Fruit fly (Drosophila melanogaster) whole organism, adult: ENCODE results near the gene Ctns.

Experiments
- CG11617 ChIP-seq: fragments of 200-800 bp; sonication (Bioruptor generic); optimal IDR thresholded peaks from 2 replicates; lab custom pipeline; 2017; ENCODE audit warnings: mild to moderate bottlenecking, missing biosample characterization, missing genetic modification reagents, missing genetic modification characterization
- CG12768 ChIP-seq: fragments of 200-800 bp; sonication (Bioruptor generic); optimal IDR thresholded peaks from 2 replicates; lab custom pipeline; 2017; ENCODE audit warnings: missing biosample characterization, missing genetic modification characterization, mild to moderate bottlenecking, moderate library complexity, missing genetic modification reagents
- CG14711 ChIP-seq: fragments of 200-800 bp; sonication (Bioruptor generic); optimal IDR thresholded peaks from 2 replicates; lab custom pipeline; 2018; ENCODE audit warnings: missing biosample characterization, mild to moderate bottlenecking, missing genetic modification characterization, moderate library complexity
- CG1620 ChIP-seq: fragments of 200-800 bp; sonication (Bioruptor generic); optimal IDR thresholded peaks from 2 replicates; lab custom pipeline; 2016; ENCODE audit warnings: missing biosample characterization, missing genetic modification characterization
- CG33017 ChIP-seq: fragments of 200-800 bp; sonication (Bioruptor generic); optimal IDR thresholded peaks from 2 replicates; lab custom pipeline; 2018; ENCODE audit warnings: missing biosample characterization, mild to moderate bottlenecking, missing genetic modification characterization, moderate library complexity
- CG5204 ChIP-seq: fragments of 200-800 bp; sonication (Bioruptor generic); optimal IDR thresholded peaks from 2 replicates; lab custom pipeline; 2016; ENCODE audit warnings: missing biosample characterization, missing genetic modification characterization
- CG7045 ChIP-seq: fragments of 200-800 bp; sonication (Bioruptor generic); optimal IDR thresholded peaks from 2 replicates; lab custom pipeline; 2017; ENCODE audit warnings: missing biosample characterization, mild to moderate bottlenecking, missing genetic modification characterization
- CG7101 ChIP-seq: fragments of 200-800 bp; sonication (Bioruptor generic); optimal IDR thresholded peaks from 2 replicates; lab custom pipeline; 2018; ENCODE audit warnings: missing biosample characterization, mild to moderate bottlenecking, missing genetic modification characterization, moderate library complexity
- Clk ChIP-seq: fragments of 200-800 bp; sonication (Bioruptor generic); optimal IDR thresholded peaks from 2 replicates; lab custom pipeline; 2017; ENCODE audit warnings: missing biosample characterization, missing genetic modification characterization
- Crg-1 ChIP-seq: fragments of 200-800 bp; sonication (Bioruptor generic); optimal IDR thresholded peaks from 2 replicates; lab custom pipeline; 2016; ENCODE audit warnings: missing biosample characterization, missing genetic modification characterization
- Hr96 ChIP-seq: fragments of 200-800 bp; sonication (Bioruptor generic); optimal IDR thresholded peaks from 2 replicates; lab custom pipeline; 2016; ENCODE audit warnings: missing biosample characterization, missing genetic modification characterization
- Mnt ChIP-seq: fragments of 200-800 bp; sonication (Bioruptor generic); optimal IDR thresholded peaks from 2 replicates; lab custom pipeline; 2016; ENCODE audit warnings: missing biosample characterization, mild to moderate bottlenecking, missing genetic modification characterization
- bab1 ChIP-seq: fragments of 200-800 bp; sonication (Bioruptor generic); optimal IDR thresholded peaks from 3 replicates; lab custom pipeline; 2019; ENCODE audit warnings: missing biosample characterization, mild to moderate bottlenecking, missing genetic modification characterization, moderate library complexity
- cic ChIP-seq: fragments of 200-800 bp; sonication (Bioruptor generic); optimal IDR thresholded peaks from 2 replicates; lab custom pipeline; 2017; ENCODE audit warnings: missing biosample characterization, mild to moderate bottlenecking, missing genetic modification characterization, moderate library complexity
- cnc ChIP-seq, 2 experiments: fragments of >200 bp; optimal IDR thresholded peaks; 2 replicates each; lab custom pipeline; 2017
- kay ChIP-seq: fragments of 200-800 bp; sonication (Bioruptor generic); peaks from one replicate; lab custom pipeline; 2016; ENCODE audit warnings: missing biosample characterization, missing genetic modification characterization, borderline replicate concordance
- ovo ChIP-seq: fragments of 200-800 bp; sonication (Bioruptor generic); optimal IDR thresholded peaks from 2 replicates; lab custom pipeline; 2016; ENCODE audit warnings: missing biosample characterization, missing genetic modification characterization
- pad ChIP-seq: fragments of 200-800 bp; sonication (Bioruptor generic); optimal IDR thresholded peaks from 3 replicates; lab custom pipeline; 2017; ENCODE audit warnings: missing biosample characterization, missing genetic modification characterization, mild to moderate bottlenecking, moderate library complexity, missing genetic modification reagents
- tj ChIP-seq: fragments of 200-800 bp; sonication (Bioruptor generic); optimal IDR thresholded peaks from 3 replicates; lab custom pipeline; 2017; ENCODE audit warnings: missing biosample characterization, mild to moderate bottlenecking, missing genetic modification characterization, moderate library complexity
- toe ChIP-seq: fragments of 200-800 bp; sonication (Bioruptor generic); optimal IDR thresholded peaks from 2 replicates; lab custom pipeline; 2016; ENCODE audit warnings: missing biosample characterization, missing genetic modification characterization

Ctns gene

DNA sequence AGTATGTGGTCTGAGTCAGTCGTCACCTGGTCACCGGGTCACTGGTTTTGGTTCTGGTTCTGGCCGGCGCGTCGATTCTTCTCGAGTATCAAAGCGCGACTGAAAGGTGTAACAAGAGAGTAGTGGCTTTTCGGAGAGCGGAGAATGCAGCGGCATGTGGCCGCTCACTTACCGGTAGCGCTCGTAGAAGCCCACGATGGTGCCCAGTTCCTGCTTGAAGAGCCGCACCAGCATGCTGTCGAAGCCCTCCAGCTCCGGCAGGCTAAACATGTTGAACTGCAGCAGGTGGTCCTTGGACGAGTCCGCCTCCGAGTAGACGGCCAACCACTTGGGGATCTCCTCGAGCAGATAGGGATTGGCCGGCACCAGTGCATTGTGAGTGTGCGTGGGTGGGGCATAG, at the start of gene Ctns:
Ctns (minus strand) TSS at position 101 of the 400 bp plus-strand sequence.
- TF ChIP-seq CG7045: no peak
- no peak for TF ChIP-seq toe (GFP tag; lab: Kevin White, UChicago)
- no peak for TF ChIP-seq Mnt (GFP tag; lab: Kevin White, UChicago)
- no peak for TF ChIP-seq Clk (GFP tag; lab: Kevin White, UChicago)
- TF ChIP-seq CG33017 (tag; lab: Kevin White, UChicago): no peak
- no peak for TF ChIP-seq CG5204
- no peak for TF ChIP-seq Hr96
- TF ChIP-seq CG1620: no peak
- no peak for TF ChIP-seq cnc (optimal IDR thresholded peaks at IDR 0.05; lab: Kevin White, UChicago)
- TF ChIP-seq CG7101 (tag; lab: Kevin White, UChicago): no peak
- TF ChIP-seq pad (GFP tag; lab: Kevin White, UChicago): no peak
- no peak for TF ChIP-seq bab1 (GFP tag; lab: Kevin White, UChicago)
- TF ChIP-seq CG11617 (GFP tag; lab: Kevin White, UChicago): no peak
- no peak for TF ChIP-seq tj (GFP tag; lab: Kevin White, UChicago)
- no peak for TF ChIP-seq kay (GFP tag; lab: Kevin White, UChicago)

DNA sequence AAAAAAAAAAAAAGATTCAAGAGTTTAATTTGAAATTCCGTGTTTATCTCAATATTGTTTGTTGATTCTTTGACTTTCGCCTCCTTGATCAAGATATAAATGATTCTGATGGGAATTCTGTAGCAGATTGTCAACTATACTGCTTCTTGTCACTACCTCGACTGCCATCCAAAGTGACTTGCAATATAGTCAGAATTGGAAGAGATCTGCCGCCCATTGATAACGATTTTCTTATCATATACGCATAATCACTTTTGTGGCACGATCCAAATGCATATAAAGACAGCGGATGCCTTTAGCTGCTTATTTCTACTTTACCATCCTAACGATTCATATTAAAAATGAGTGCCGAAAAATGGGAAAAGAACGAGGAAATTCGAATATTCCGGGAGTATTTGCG, 40.5 kb upstream of the Ctns start, which contains the start of gene CG6738:
CG6738 (plus strand) TSS at position 301 of the 400 bp plus-strand sequence.
- TF ChIP-seq CG33017 (tag; lab: Kevin White, UChicago): no peak
- no peak for TF ChIP-seq Crg-1 (GFP tag; lab: Kevin White, UChicago)
- TF ChIP-seq CG7101 (tag; lab: Kevin White, UChicago): no peak
- TF ChIP-seq tj (GFP tag; lab: Kevin White, UChicago): no peak
- no peak for TF ChIP-seq ovo
- TF ChIP-seq CG5204: no peak
- no peak for TF ChIP-seq toe (GFP tag; lab: Kevin White, UChicago)
- no peak for TF ChIP-seq pad (GFP tag; lab: Kevin White, UChicago)
- TF ChIP-seq CG11617 (GFP tag; lab: Kevin White, UChicago): no peak
- TF ChIP-seq bab1 (GFP tag; lab: Kevin White, UChicago): no peak
- no peak for TF ChIP-seq CG12768
- TF ChIP-seq Clk (GFP tag; lab: Kevin White, UChicago): no peak
- TF ChIP-seq CG14711 (tag; lab: Kevin White, UChicago): no peak

DNA sequence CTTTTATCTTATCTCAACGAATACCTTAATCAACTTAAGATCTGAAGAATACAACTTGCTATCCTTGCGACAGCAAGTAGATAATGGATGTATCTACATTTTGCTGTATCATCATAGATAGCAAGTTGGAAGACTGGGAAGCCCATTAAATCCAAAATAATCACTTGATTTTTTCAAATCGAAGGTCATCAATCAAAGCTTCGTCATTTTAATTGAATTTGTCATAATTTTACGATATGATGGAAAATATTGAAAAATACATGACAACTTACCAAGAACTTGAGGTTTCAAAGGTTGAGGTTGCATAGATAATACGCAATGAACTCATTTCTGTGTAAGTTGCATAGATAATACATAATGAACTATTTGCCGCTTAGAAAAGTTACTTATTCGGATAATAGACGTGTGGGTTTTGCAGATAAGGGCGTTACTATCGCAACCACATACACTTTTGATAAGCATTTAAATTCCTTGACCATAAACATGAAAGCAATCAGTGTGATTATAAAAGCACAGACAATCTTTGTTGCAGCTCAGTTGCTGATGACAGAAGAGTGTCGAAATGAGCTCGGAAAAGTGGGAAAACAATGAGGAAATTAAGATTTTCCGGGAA, 38.5 kb upstream of the Ctns start, which contains the start of gene CG6733:
CG6733 (plus strand) TSS at position 532 of the 613 bp plus-strand sequence.
- TF ChIP-seq kay (GFP tag; lab: Kevin White, UChicago) (peak; percentile 86), ovo (no peak)

DNA sequence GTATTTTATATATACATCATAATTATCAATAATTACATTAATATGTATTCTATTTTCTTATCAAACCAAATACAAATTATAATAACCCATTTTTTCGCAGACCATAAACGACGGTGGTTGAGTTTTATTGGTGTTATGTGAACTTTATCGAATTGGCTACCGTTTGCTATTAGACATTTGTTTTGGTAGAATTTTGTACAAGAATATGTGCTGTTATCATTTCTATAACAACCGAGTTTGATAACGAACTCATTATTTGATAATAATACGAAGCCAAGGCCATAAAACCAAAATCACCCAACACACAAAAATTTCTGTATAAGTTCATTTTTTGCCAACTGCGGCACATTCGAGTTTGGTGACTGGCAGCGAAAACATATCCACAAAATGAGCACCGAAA, 36.6 kb upstream of the Ctns start, which contains the start of gene CG17109:
CG17109 (plus strand) TSS at position 345 of the 400 bp plus-strand sequence.
- no peak for TF ChIP-seq pad (GFP tag; lab: Kevin White, UChicago)
- TF ChIP-seq Mnt (GFP tag; lab: Kevin White, UChicago): no peak
- TF ChIP-seq cnc (optimal IDR thresholded peaks at IDR 0.05; lab: Kevin White, UChicago): no peak
- TF ChIP-seq ovo: no peak
- no peak for TF ChIP-seq CG1620
- no peak for TF ChIP-seq CG14711 (tag; lab: Kevin White, UChicago)
- no peak for TF ChIP-seq cic (GFP tag; lab: Kevin White, UChicago)
- TF ChIP-seq toe (GFP tag; lab: Kevin White, UChicago): no peak
- TF ChIP-seq bab1 (GFP tag; lab: Kevin White, UChicago): no peak
- TF ChIP-seq Crg-1 (GFP tag; lab: Kevin White, UChicago): no peak
- TF ChIP-seq Clk (GFP tag; lab: Kevin White, UChicago): no peak
- TF ChIP-seq tj (GFP tag; lab: Kevin White, UChicago): no peak
- TF ChIP-seq Hr96: no peak
- no peak for TF ChIP-seq CG33017 (tag; lab: Kevin White, UChicago)
- TF ChIP-seq CG12768: no peak
- no peak for TF ChIP-seq CG11617 (GFP tag; lab: Kevin White, UChicago)
- no peak for TF ChIP-seq CG7045
- no peak for TF ChIP-seq CG5204
- TF ChIP-seq kay (GFP tag; lab: Kevin White, UChicago): no peak
- TF ChIP-seq CG7101 (tag; lab: Kevin White, UChicago): no peak

DNA sequence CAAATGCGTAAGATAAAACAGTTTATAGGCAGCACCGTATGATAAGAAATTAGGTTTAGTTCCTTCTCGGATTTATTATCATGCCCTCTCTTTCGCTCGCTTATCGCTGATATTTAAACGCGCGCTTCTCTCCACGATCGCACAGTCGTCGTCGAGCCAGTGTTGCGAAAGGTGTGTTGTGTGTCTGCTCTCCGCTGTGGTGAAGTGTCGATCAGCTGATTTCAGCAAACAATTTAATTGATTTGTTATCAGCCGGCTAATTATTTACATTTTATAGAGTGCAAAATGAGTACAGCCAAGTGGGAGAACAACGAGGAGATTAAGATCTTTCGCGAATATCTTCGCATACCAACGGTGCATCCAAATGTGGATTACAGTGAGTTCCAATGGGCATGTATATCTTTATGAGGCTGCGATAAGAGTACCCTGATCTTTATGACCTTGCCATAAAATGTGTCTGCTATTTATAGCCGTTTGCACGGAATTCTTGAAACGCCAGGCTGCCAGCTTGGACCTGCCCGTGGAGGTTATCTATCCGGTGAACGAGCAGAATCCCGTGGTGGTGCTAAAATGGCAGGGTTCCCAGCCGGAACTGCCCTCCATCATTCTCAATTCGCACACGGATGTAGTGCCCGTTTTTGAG, 32.9 kb upstream of the Ctns start, which contains the start of the genes CG17110 and CG6726:
CG17110 (plus strand) TSS at position 139 of the 643 bp plus-strand sequence.
CG6726 (plus strand) TSS at position 139 of the 643 bp plus-strand sequence.
- TF ChIP-seq Hr96 (peak; percentile 15), tj (GFP tag; lab: Kevin White, UChicago) (no peak), kay (GFP tag; lab: Kevin White, UChicago) (peak; percentile 66), Clk (GFP tag; lab: Kevin White, UChicago) (no peak), toe (GFP tag; lab: Kevin White, UChicago) (peak; percentile 1), Mnt (GFP tag; lab: Kevin White, UChicago) (peak; percentile 21)

DNA sequence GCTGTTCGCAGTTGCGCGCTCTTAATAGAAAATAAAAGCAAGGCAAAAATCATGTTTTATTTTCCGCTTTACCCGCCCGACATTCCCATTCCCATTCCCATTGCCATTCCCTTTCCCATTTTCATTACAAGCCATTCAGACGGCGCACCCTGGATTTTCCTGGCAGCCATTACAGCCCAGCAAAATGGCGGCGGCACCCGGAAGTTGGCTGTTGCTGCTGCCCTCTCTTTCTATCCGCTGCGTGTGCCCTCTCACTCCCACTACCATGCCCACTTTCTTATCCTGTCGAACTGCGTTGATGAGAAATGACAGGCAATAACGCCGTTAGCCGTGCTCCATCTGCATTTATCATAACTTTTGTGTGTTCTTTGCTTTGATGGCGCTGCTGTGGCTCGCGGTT, 29.5 kb upstream of the Ctns start:
- no peak for TF ChIP-seq CG7101 (tag; lab: Kevin White, UChicago)
- TF ChIP-seq Clk (GFP tag; lab: Kevin White, UChicago): no peak
- TF ChIP-seq cnc (optimal IDR thresholded peaks at IDR 0.05; lab: Kevin White, UChicago): no peak
- TF ChIP-seq cic (GFP tag; lab: Kevin White, UChicago): no peak
- no peak for TF ChIP-seq CG14711 (tag; lab: Kevin White, UChicago)
- TF ChIP-seq CG7045: no peak
- no peak for TF ChIP-seq CG11617 (GFP tag; lab: Kevin White, UChicago)
- no peak for TF ChIP-seq CG12768
